Worm (Caenorhabditis elegans): ENCODE results near the gene cyp-32A1.

ce11 chrV:7777098-7777497 is 4.5 kb upstream of the cyp-32A1 start, which contains the start of gene C26F1.3:
- TF ChIP-seq ztf-11 (tag; optimal IDR thresholded peaks at IDR 0.05) (no peak), zag-1 (tag; optimal IDR thresholded peaks at IDR 0.05) (no peak), nhr-25 (tag; optimal IDR thresholded peaks at IDR 0.05) (no peak), nfya-1 (tag; optimal IDR thresholded peaks at IDR 0.05; ENCODE audit: insufficient read depth) (no peak), fkh-2 (tag; optimal IDR thresholded peaks at IDR 0.05) (no peak), pha-4 (tag; optimal IDR thresholded peaks at IDR 0.05) (no peak), ztf-4 (tag; optimal IDR thresholded peaks at IDR 0.05) (no peak), daf-12 (tag; optimal IDR thresholded peaks at IDR 0.05) (no peak)
